Worm (Caenorhabditis elegans) whole organism, L2 larva: ENCODE data around the gene C35B1.9.

ENCODE experiments used
- C34F6.9 ChIP-seq: fragments of 150-350 bp; optimal IDR thresholded peaks from 2 replicates; lab custom pipeline; 2014; ENCODE audit warnings: missing biosample characterization, missing genetic modification characterization
- Y55F3AM.14 ChIP-seq: fragments of 200-800 bp; sonication (Bioruptor generic); optimal IDR thresholded peaks from 2 replicates; lab custom pipeline; 2018; ENCODE audit warnings: mild to moderate bottlenecking, missing genetic modification characterization, missing compliant biosample characterization
- blmp-1 ChIP-seq: sonication (generic microtip); optimal IDR thresholded peaks from 2 replicates; lab custom pipeline; 2017; ENCODE audit warnings: missing genetic modification characterization, mild to moderate bottlenecking, missing compliant biosample characterization, antibody characterized with exemption, moderate library complexity; ENCODE audit not compliant: insufficient read depth
- ceh-16 ChIP-seq: fragments of 150-350 bp; optimal IDR thresholded peaks from 2 replicates; lab custom pipeline; 2014; ENCODE audit warnings: missing biosample characterization, missing genetic modification characterization
- crh-2 ChIP-seq: sonication (generic microtip); optimal IDR thresholded peaks from 2 replicates; lab custom pipeline; 2017; ENCODE audit warnings: missing biosample characterization, missing genetic modification characterization
- fos-1 ChIP-seq: fragments of 150-350 bp; optimal IDR thresholded peaks from 2 replicates; lab custom pipeline; 2014; ENCODE audit warnings: missing biosample characterization, missing genetic modification characterization
- gmeb-1 ChIP-seq: fragments of 150-350 bp; optimal IDR thresholded peaks from 2 replicates; lab custom pipeline; 2014; ENCODE audit warnings: missing biosample characterization, missing genetic modification characterization
- lin-13 ChIP-seq: fragments of 150-350 bp; optimal IDR thresholded peaks from 2 replicates; lab custom pipeline; 2014; ENCODE audit warnings: missing biosample characterization, missing genetic modification reagents, missing genetic modification characterization
- lin-39 ChIP-seq: fragments of 150-350 bp; optimal IDR thresholded peaks from 2 replicates; lab custom pipeline; 2014; ENCODE audit warnings: missing biosample characterization, missing genetic modification reagents, missing genetic modification characterization
- lsy-2 ChIP-seq, 2 experiments: fragments of 150-350 bp in 1 of 2; sonication (generic microtip) in 1 of 2; optimal IDR thresholded peaks; 2 replicates each; lab custom pipeline; 2014 to 2017; ENCODE audit warnings: missing biosample characterization in 2 of 2, missing genetic modification characterization in 2 of 2
- mbf-1 ChIP-seq: sonication (generic microtip); optimal IDR thresholded peaks from 2 replicates; lab custom pipeline; 2017; ENCODE audit warnings: missing biosample characterization, missing genetic modification characterization
- mdl-1 ChIP-seq, 2 experiments: fragments of 150-350 bp in 1 of 2; sonication (generic microtip) in 1 of 2; optimal IDR thresholded peaks; 2 replicates each; lab custom pipeline; 2017; ENCODE audit warnings: missing biosample characterization in 2 of 2, missing genetic modification characterization in 2 of 2
- nhr-129 ChIP-seq: fragments of 150-350 bp; optimal IDR thresholded peaks from 2 replicates; lab custom pipeline; 2014; ENCODE audit warnings: missing biosample characterization, missing genetic modification characterization
- nhr-21 ChIP-seq: fragments of 150-350 bp; optimal IDR thresholded peaks from 2 replicates; lab custom pipeline; 2014; ENCODE audit warnings: missing biosample characterization, missing genetic modification characterization
- nhr-25 ChIP-seq: fragments of 150-350 bp; sonication (generic microtip); optimal IDR thresholded peaks from 3 replicates; lab custom pipeline; 2014; ENCODE audit warnings: missing biosample characterization, missing genetic modification characterization
- peb-1 ChIP-seq: fragments of 150-350 bp; optimal IDR thresholded peaks from 2 replicates; lab custom pipeline; 2014; ENCODE audit warnings: missing biosample characterization, missing genetic modification characterization
- sem-4 ChIP-seq: fragments of 150-350 bp; optimal IDR thresholded peaks from 2 replicates; lab custom pipeline; 2014; ENCODE audit warnings: missing biosample characterization, missing genetic modification reagents, missing genetic modification characterization
- sma-3 ChIP-seq: sonication (generic microtip); optimal IDR thresholded peaks from 2 replicates; lab custom pipeline; 2016; ENCODE audit warnings: missing genetic modification reagents, missing genetic modification characterization, missing compliant biosample characterization
- sma-9 ChIP-seq, 2 experiments: fragments of 150-350 bp in 1 of 2; sonication (generic microtip) in 1 of 2; optimal IDR thresholded peaks; 2 replicates each; lab custom pipeline; 2014 to 2016; ENCODE audit warnings: missing genetic modification characterization in 2 of 2, mild to moderate bottlenecking in 1 of 2, missing biosample characterization in 1 of 2, missing compliant biosample characterization in 1 of 2, missing genetic modification reagents in 1 of 2, moderate library complexity in 1 of 2
- unc-55 ChIP-seq: fragments of 150-350 bp; sonication (generic microtip); optimal IDR thresholded peaks from 3 replicates; lab custom pipeline; 2014; ENCODE audit warnings: missing biosample characterization, missing genetic modification reagents, missing genetic modification characterization
- ztf-4 ChIP-seq: fragments of 150-350 bp; optimal IDR thresholded peaks from 2 replicates; lab custom pipeline; 2014; ENCODE audit warnings: missing biosample characterization, missing genetic modification characterization

The C35B1.9 gene

DNA sequence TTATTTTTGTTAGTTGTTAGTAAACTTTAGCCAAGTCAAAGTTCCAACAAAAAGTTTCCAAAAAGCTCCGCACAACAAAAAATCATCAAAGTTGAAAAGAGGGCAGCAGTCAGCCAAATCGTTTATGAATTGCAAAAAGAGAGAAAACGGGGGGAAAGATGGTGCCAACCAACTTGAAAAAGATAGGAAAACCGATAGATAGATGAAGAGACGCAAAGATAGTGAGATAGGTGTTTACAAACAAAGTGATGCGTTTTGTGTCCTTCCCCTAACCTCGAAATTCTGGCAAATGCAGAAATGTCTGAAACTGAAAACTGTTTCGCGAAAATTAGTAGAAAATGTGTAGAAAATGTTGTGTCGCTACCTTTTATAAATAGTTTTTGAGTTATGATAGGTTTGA lies 47.3 kb downstream of the C35B1.9 start:
- TF ChIP-seq crh-2 (tag; lab: Kevin White, UChicago) (peak; percentile 6), sma-3 (no peak), nhr-21 (tag; lab: Kevin White, UChicago) (no peak), unc-55 (peak; percentile 39), nhr-129 (tag; lab: Kevin White, UChicago) (peak; percentile 36), mbf-1 (tag; lab: Kevin White, UChicago) (no peak), sma-9 (GFP tag; optimal IDR thresholded peaks at IDR 0.05; lab: Kevin White, UChicago) (peak; percentile 18), sma-9 (tag; optimal IDR thresholded peaks at IDR 0.05; lab: Kevin White, UChicago) (no peak), lsy-2 (tag; optimal IDR thresholded peaks at IDR 0.05; lab: Kevin White, UChicago) (peak in 1 of 2 experiments; percentile 11), mdl-1 (tag; optimal IDR thresholded peaks at IDR 0.05; lab: Kevin White, UChicago) (peak in 1 of 2 experiments; percentile 24), ztf-4 (no peak), lin-39 (no peak), C34F6.9 (tag; lab: Kevin White, UChicago) (peak; percentile 27)

ce11 chrIV:4032350-4032749 lies 48.4 kb downstream of the C35B1.9 start:
- TF ChIP-seq fos-1 (tag; lab: Kevin White, UChicago) (peak; percentile 58), sem-4 (tag; lab: Kevin White, UChicago) (no peak)
- TF ChIP-seq, all 48 proteins: peak for 1

ce11 chrIV:4030917-4031599 lies 49.7 kb downstream of the C35B1.9 start:
- no peak for TF ChIP-seq mbf-1 (tag; lab: Kevin White, UChicago)
- TF ChIP-seq Y55F3AM.14 (GFP tag; lab: Kevin White, UChicago) = no peak
- no peak for TF ChIP-seq peb-1 (tag; lab: Kevin White, UChicago)
- TF ChIP-seq nhr-129 (tag; lab: Kevin White, UChicago) = peak; percentile 6
- TF ChIP-seq ceh-16 = peak; percentile 82
- peak; percentile 80 for TF ChIP-seq nhr-25
- peak; percentile 79 for TF ChIP-seq gmeb-1
- peak; percentile 66 for TF ChIP-seq blmp-1 (tag; lab: Kevin White, UChicago)
- TF ChIP-seq sma-3 = peak; percentile 65
- peak; percentile 69 for TF ChIP-seq nhr-21 (tag; lab: Kevin White, UChicago)
- peak; percentile 6 for TF ChIP-seq lin-13 (GFP tag; lab: Kevin White, UChicago)
- TF ChIP-seq unc-55 = no peak
- TF ChIP-seq sma-9 (GFP tag; optimal IDR thresholded peaks at IDR 0.05; lab: Kevin White, UChicago) = peak; percentile 46
- TF ChIP-seq sma-9 (tag; optimal IDR thresholded peaks at IDR 0.05; lab: Kevin White, UChicago) = no peak
- peak; percentile 6 for TF ChIP-seq fos-1 (tag; lab: Kevin White, UChicago)
